Fruit fly (Drosophila melanogaster) whole organism, embryonic: Measurements from ENCODE around the gene CG9886.
A peak's percentile ranks its signal among the peaks of the same experiment; 100 is the strongest.

ENCODE experiments used
- CG10209 ChIP-seq: fragments of 200-800 bp; sonication (Bioruptor generic); optimal IDR thresholded peaks from 3 replicates; lab custom pipeline; 2017; ENCODE audit warnings: missing biosample characterization, mild to moderate bottlenecking, missing genetic modification characterization, missing genetic modification reagents
- CG13287 ChIP-seq: fragments of 200-800 bp; sonication (Bioruptor generic); IDR thresholded peaks from 2 replicates; pipeline ENCODE4 v1.3.6; 2022; ENCODE audit warnings: missing biosample characterization, missing genetic modification characterization; ENCODE audit not compliant: partially characterized antibody
- CG14667 ChIP-seq: fragments of 200-800 bp; sonication (Bioruptor generic); IDR thresholded peaks from 2 replicates; pipeline ENCODE4 v1.3.6; 2022; ENCODE audit warnings: missing biosample characterization, missing genetic modification characterization
- CG1529 ChIP-seq: fragments of 200-800 bp; sonication (Bioruptor generic); optimal IDR thresholded peaks from 3 replicates; lab custom pipeline; 2018; ENCODE audit warnings: missing biosample characterization, missing genetic modification characterization
- CG15601 ChIP-seq: fragments of 200-800 bp; sonication (Bioruptor generic); optimal IDR thresholded peaks from 3 replicates; lab custom pipeline; 2019; ENCODE audit warnings: missing biosample characterization, mild to moderate bottlenecking, missing genetic modification characterization, moderate library complexity
- CG1603 ChIP-seq: fragments of 200-800 bp; sonication (Bioruptor generic); optimal IDR thresholded peaks from 2 replicates; lab custom pipeline; 2019; ENCODE audit warnings: missing biosample characterization, mild to moderate bottlenecking, missing genetic modification characterization, moderate library complexity
- CG17186 ChIP-seq: fragments of 200-800 bp; sonication (Bioruptor generic); optimal IDR thresholded peaks from 3 replicates; lab custom pipeline; 2017; ENCODE audit warnings: missing biosample characterization, missing genetic modification reagents, missing genetic modification characterization
- CG17385 ChIP-seq: fragments of 200-800 bp; sonication (Bioruptor generic); optimal IDR thresholded peaks from 3 replicates; lab custom pipeline; 2018; ENCODE audit warnings: missing biosample characterization, mild to moderate bottlenecking, missing genetic modification characterization
- CG18011 ChIP-seq: fragments of 200-800 bp; sonication (Bioruptor generic); optimal IDR thresholded peaks from 2 replicates; lab custom pipeline; 2017; ENCODE audit warnings: missing biosample characterization, missing genetic modification characterization, mild to moderate bottlenecking, moderate library complexity, missing genotype
- CG30431 ChIP-seq: fragments of 200-800 bp; sonication (Bioruptor generic); optimal IDR thresholded peaks from 2 replicates; lab custom pipeline; 2017; ENCODE audit warnings: missing biosample characterization, missing genetic modification characterization
- CG33213 ChIP-seq: fragments of 200-800 bp; sonication (Bioruptor generic); optimal IDR thresholded peaks from 3 replicates; lab custom pipeline; 2016; ENCODE audit warnings: missing biosample characterization, missing genetic modification characterization
- CG6765 ChIP-seq: fragments of 200-800 bp; sonication (Bioruptor generic); optimal IDR thresholded peaks from 3 replicates; lab custom pipeline; 2017; ENCODE audit warnings: missing biosample characterization, mild to moderate bottlenecking, missing genetic modification characterization
- CG9797 ChIP-seq: fragments of 200-800 bp; sonication (Bioruptor generic); optimal IDR thresholded peaks from 3 replicates; lab custom pipeline; 2018; ENCODE audit warnings: missing biosample characterization, mild to moderate bottlenecking, missing genetic modification characterization
- CoRest ChIP-seq: fragments of 200-800 bp; sonication (Bioruptor generic); optimal IDR thresholded peaks from 3 replicates; lab custom pipeline; 2018; ENCODE audit warnings: missing biosample characterization, mild to moderate bottlenecking, missing genetic modification characterization, moderate library complexity
- Elba2 ChIP-seq: fragments of 200-800 bp; sonication (Bioruptor generic); optimal IDR thresholded peaks from 3 replicates; lab custom pipeline; 2016; ENCODE audit warnings: missing biosample characterization, missing genetic modification characterization
- Ets97D ChIP-seq: fragments of 200-800 bp; sonication (Bioruptor generic); optimal IDR thresholded peaks from 3 replicates; lab custom pipeline; 2016; ENCODE audit warnings: missing biosample characterization, missing genetic modification characterization
- HmgZ ChIP-seq: fragments of 200-800 bp; sonication (Bioruptor generic); optimal IDR thresholded peaks from 2 replicates; lab custom pipeline; 2018; ENCODE audit warnings: missing biosample characterization, mild to moderate bottlenecking, missing genetic modification characterization
- Lhr ChIP-seq: fragments of 200-800 bp; sonication (Bioruptor generic); optimal IDR thresholded peaks from 3 replicates; lab custom pipeline; 2017; ENCODE audit warnings: mild to moderate bottlenecking, missing biosample characterization, missing genetic modification reagents, missing genetic modification characterization
- Myb ChIP-seq: fragments of 200-800 bp; sonication (Bioruptor generic); optimal IDR thresholded peaks from 2 replicates; lab custom pipeline; 2016; ENCODE audit warnings: missing biosample characterization, missing genetic modification characterization
- NC2α ChIP-seq: fragments of 200-800 bp; sonication (Bioruptor generic); optimal IDR thresholded peaks from 2 replicates; lab custom pipeline; 2016; ENCODE audit warnings: missing biosample characterization, missing genetic modification characterization
- NC2β ChIP-seq: fragments of 200-800 bp; sonication (Bioruptor generic); optimal IDR thresholded peaks from 2 replicates; lab custom pipeline; 2016; ENCODE audit warnings: missing biosample characterization, missing genetic modification characterization
- Opbp ChIP-seq: fragments of 200-800 bp; sonication (Bioruptor generic); IDR thresholded peaks from 3 replicates; pipeline ENCODE4 v1.3.6; 2022; ENCODE audit warnings: missing biosample characterization, missing genetic modification characterization; ENCODE audit not compliant: partially characterized antibody
- PHDP ChIP-seq: fragments of 200-800 bp; sonication (Bioruptor generic); optimal IDR thresholded peaks from 3 replicates; lab custom pipeline; 2018; ENCODE audit warnings: missing biosample characterization, mild to moderate bottlenecking, missing genetic modification characterization, moderate library complexity
- Side ChIP-seq: fragments of 200-800 bp; sonication (Bioruptor generic); optimal IDR thresholded peaks from 2 replicates; lab custom pipeline; 2016; ENCODE audit warnings: missing biosample characterization, missing genetic modification characterization
- Sry-δ ChIP-seq: fragments of 200-800 bp; sonication (Bioruptor generic); optimal IDR thresholded peaks from 2 replicates; lab custom pipeline; 2016; ENCODE audit warnings: missing biosample characterization, missing genetic modification characterization
- Stat92E ChIP-seq, 3 experiments: fragments of >200 bp in 2 of 3; fragments of 200-800 bp in 1 of 3; sonication (Bioruptor generic) in 1 of 3; optimal IDR thresholded peaks; 2 replicates each; lab custom pipeline; 2017 to 2019; ENCODE audit warnings: missing biosample characterization in 3 of 3, missing genetic modification characterization in 3 of 3, mild to moderate bottlenecking in 1 of 3, moderate library complexity in 1 of 3
- Usf ChIP-seq: fragments of 200-800 bp; sonication (Bioruptor generic); optimal IDR thresholded peaks from 2 replicates; lab custom pipeline; 2017; ENCODE audit warnings: missing genotype, missing biosample characterization, missing genetic modification characterization
- Vsx1 ChIP-seq: fragments of 200-800 bp; sonication (Bioruptor generic); optimal IDR thresholded peaks from 2 replicates; lab custom pipeline; 2017; ENCODE audit warnings: missing biosample characterization, mild to moderate bottlenecking, missing genetic modification characterization, missing genetic modification reagents
- ac ChIP-seq: fragments of 200-800 bp; sonication (Bioruptor generic); optimal IDR thresholded peaks from 3 replicates; lab custom pipeline; 2017; ENCODE audit warnings: missing biosample characterization, mild to moderate bottlenecking, missing genetic modification characterization
- bbx ChIP-seq: fragments of 200-800 bp; sonication (Bioruptor generic); IDR thresholded peaks from 2 replicates; pipeline ENCODE4 v1.3.6; 2022; ENCODE audit warnings: missing biosample characterization, missing genetic modification characterization; ENCODE audit not compliant: partially characterized antibody
- bigmax ChIP-seq: fragments of 200-800 bp; sonication (Bioruptor generic); optimal IDR thresholded peaks from 2 replicates; lab custom pipeline; 2018; ENCODE audit warnings: missing biosample characterization, mild to moderate bottlenecking, missing genetic modification characterization
- cg ChIP-seq: fragments of 200-800 bp; sonication (Bioruptor generic); optimal IDR thresholded peaks from 3 replicates; lab custom pipeline; 2019; ENCODE audit warnings: missing biosample characterization, mild to moderate bottlenecking, missing genetic modification characterization, moderate library complexity
- dm ChIP-seq: fragments of 200-800 bp; sonication (Bioruptor generic); optimal IDR thresholded peaks from 3 replicates; lab custom pipeline; 2016; ENCODE audit warnings: missing biosample characterization, missing genetic modification characterization
- dpn ChIP-seq, 2 experiments: fragments of 200-800 bp; sonication (Bioruptor generic); optimal IDR thresholded peaks; 3 replicates each; lab custom pipeline; 2016; ENCODE audit warnings: missing biosample characterization in 2 of 2, missing genetic modification characterization in 2 of 2
- gsb-n ChIP-seq: fragments of 200-800 bp; sonication (Bioruptor generic); optimal IDR thresholded peaks from 3 replicates; lab custom pipeline; 2018; ENCODE audit warnings: missing biosample characterization, mild to moderate bottlenecking, missing genetic modification characterization
- kni ChIP-seq: fragments of 200-800 bp; sonication (Bioruptor generic); optimal IDR thresholded peaks from 3 replicates; lab custom pipeline; 2017; ENCODE audit warnings: mild to moderate bottlenecking, missing biosample characterization, missing genetic modification reagents, missing genetic modification characterization
- lov ChIP-seq, 2 experiments: fragments of 200-800 bp in 1 of 2; fragments of >200 bp in 1 of 2; sonication (Bioruptor generic) in 1 of 2; IDR thresholded peaks in 1 of 2; optimal IDR thresholded peaks in 1 of 2; 2 replicates in 1 of 2; 3 replicates in 1 of 2; pipeline versions ENCODE4 v1.3.6 to Lab custom; 2017 to 2022; ENCODE audit warnings: missing biosample characterization in 1 of 2, missing genetic modification characterization in 1 of 2
- luna ChIP-seq: fragments of 200-800 bp; sonication (Bioruptor generic); optimal IDR thresholded peaks from 2 replicates; lab custom pipeline; 2016; ENCODE audit warnings: missing biosample characterization, missing genetic modification characterization
- nmo ChIP-seq: fragments of 200-800 bp; sonication (Bioruptor generic); optimal IDR thresholded peaks from 2 replicates; lab custom pipeline; 2018; ENCODE audit warnings: missing biosample characterization, mild to moderate bottlenecking, missing genetic modification characterization, moderate library complexity
- peb ChIP-seq: fragments of 200-800 bp; sonication (Bioruptor generic); IDR thresholded peaks from 2 replicates; pipeline ENCODE4 v1.3.6; 2022; ENCODE audit warnings: missing biosample characterization, missing genetic modification characterization
- pzg ChIP-seq: fragments of 200-800 bp; sonication (Bioruptor generic); optimal IDR thresholded peaks from 3 replicates; lab custom pipeline; 2018; ENCODE audit warnings: missing biosample characterization, mild to moderate bottlenecking, missing genetic modification characterization, moderate library complexity
- repo ChIP-seq: fragments of 200-800 bp; sonication (Bioruptor generic); optimal IDR thresholded peaks from 2 replicates; lab custom pipeline; 2016; ENCODE audit warnings: missing biosample characterization, missing genetic modification characterization
- sd ChIP-seq: fragments of 200-800 bp; sonication (Bioruptor generic); optimal IDR thresholded peaks from 3 replicates; lab custom pipeline; 2018; ENCODE audit warnings: missing biosample characterization, mild to moderate bottlenecking, missing genetic modification characterization, moderate library complexity
- sens ChIP-seq: fragments of 200-800 bp; sonication (Bioruptor generic); peaks from one replicate; lab custom pipeline; 2016; ENCODE audit warnings: missing biosample characterization, missing genetic modification characterization
- stwl ChIP-seq: fragments of 200-800 bp; sonication (Bioruptor generic); optimal IDR thresholded peaks from 3 replicates; lab custom pipeline; 2018; ENCODE audit warnings: missing biosample characterization, mild to moderate bottlenecking, missing genetic modification characterization, moderate library complexity
- sug ChIP-seq: fragments of 200-800 bp; optimal IDR thresholded peaks from 2 replicates; lab custom pipeline; 2019; ENCODE audit warnings: missing biosample characterization, mild to moderate bottlenecking, missing genetic modification characterization, moderate library complexity
- tgo ChIP-seq: fragments of 200-800 bp; sonication (Bioruptor generic); IDR thresholded peaks from 3 replicates; pipeline ENCODE4 v1.3.6; 2022; ENCODE audit warnings: missing biosample characterization, missing genetic modification characterization
- usp ChIP-seq: fragments of >200 bp; optimal IDR thresholded peaks from 2 replicates; lab custom pipeline; 2017; ENCODE audit warnings: missing biosample characterization, missing genetic modification characterization
- vnd ChIP-seq: fragments of 200-800 bp; sonication (Bioruptor generic); IDR thresholded peaks from 3 replicates; pipeline ENCODE4 v1.3.6; 2022; ENCODE audit warnings: missing biosample characterization, missing genetic modification characterization; ENCODE audit not compliant: partially characterized antibody
- wor ChIP-seq: fragments of 200-800 bp; sonication (Bioruptor generic); IDR thresholded peaks from 2 replicates; pipeline ENCODE4 v1.3.6; 2022; ENCODE audit warnings: missing biosample characterization, missing genetic modification characterization

CG9886 gene

dm6 chr2L:2382971-2383370 lies 37.7 kb upstream of the CG9886 start, which contains the start of gene PIG-Wa (continued):
- peak; percentile 82 for TF ChIP-seq Elba2 (GFP tag; lab: Kevin White, UChicago)
- no peak for TF ChIP-seq lov (optimal IDR thresholded peaks at IDR 0.05; lab: Kevin White, UChicago)
- no peak for TF ChIP-seq lov (GFP tag; IDR thresholded peaks at IDR 0.05; lab: Robert Waterston, UW)
- TF ChIP-seq CG17385 (GFP tag; lab: Kevin White, UChicago), result no peak
- peak; percentile 18 for TF ChIP-seq CG15601 (tag; lab: Kevin White, UChicago)
- no peak for TF ChIP-seq CG10209 (GFP tag; lab: Kevin White, UChicago)
- TF ChIP-seq wor (GFP tag; lab: Robert Waterston, UW), result no peak
- peak; percentile 94 for TF ChIP-seq stwl
- no peak for TF ChIP-seq kni
- no peak for TF ChIP-seq Stat92E (GFP tag; optimal IDR thresholded peaks at IDR 0.05; lab: Kevin White, UChicago)
- TF ChIP-seq pzg (GFP tag; lab: Kevin White, UChicago), result peak; percentile 60
- TF ChIP-seq bigmax, result no peak
- peak; percentile 70; the same call in 2 of the 3 replicates for TF ChIP-seq Opbp (GFP tag; lab: Robert Waterston, UW)
- TF ChIP-seq CG9797 (GFP tag; lab: Kevin White, UChicago), result peak; percentile 19
- peak; percentile 56 for TF ChIP-seq sd
- peak; percentile 32 for TF ChIP-seq Lhr
- no peak for TF ChIP-seq peb (GFP tag; lab: Robert Waterston, UW)
- no peak for TF ChIP-seq dm (GFP tag; lab: Kevin White, UChicago)
- no peak for TF ChIP-seq usp (GFP tag; lab: Kevin White, UChicago)
- TF ChIP-seq cg (GFP tag; lab: Kevin White, UChicago), result no peak
- TF ChIP-seq Myb, result peak; percentile 86
- TF ChIP-seq CG33213 (GFP tag; lab: Kevin White, UChicago), result peak; percentile 59
- TF ChIP-seq ac (GFP tag; lab: Kevin White, UChicago), result no peak
- TF ChIP-seq bbx (GFP tag; lab: Robert Waterston, UW), result peak; percentile 38; the same call in 1 of the 2 replicates
- TF ChIP-seq dpn (GFP tag; optimal IDR thresholded peaks at IDR 0.05; lab: Kevin White, UChicago), result peak in 1 of 2 experiments; percentile 11
- TF ChIP-seq CG6765, result no peak
- TF ChIP-seq CoRest, result peak; percentile 13
- TF ChIP-seq Side (GFP tag; lab: Kevin White, UChicago), result no peak
- peak; percentile 62 for TF ChIP-seq Ets97D (GFP tag; lab: Kevin White, UChicago)
- TF ChIP-seq Usf, result no peak
- peak; percentile 98 for TF ChIP-seq CG18011
- no peak for TF ChIP-seq repo (GFP tag; lab: Kevin White, UChicago)
- peak; percentile 62 for TF ChIP-seq CG13287 (GFP tag; lab: Robert Waterston, UW)
- TF ChIP-seq CG1603 (tag; lab: Kevin White, UChicago), result peak; percentile 56
- TF ChIP-seq gsb-n (tag; lab: Kevin White, UChicago), result no peak
- TF ChIP-seq CG1529, result no peak
- TF ChIP-seq Vsx1 (GFP tag; lab: Kevin White, UChicago), result no peak
- no peak for TF ChIP-seq tgo
- no peak for TF ChIP-seq vnd (GFP tag; lab: Robert Waterston, UW)
- no peak for TF ChIP-seq CG30431 (GFP tag; lab: Kevin White, UChicago)
- no peak for TF ChIP-seq PHDP (tag; lab: Kevin White, UChicago)
- no peak for TF ChIP-seq sug
- peak; percentile 13 for TF ChIP-seq HmgZ
- no peak for TF ChIP-seq NC2α (GFP tag; lab: Kevin White, UChicago)
- TF ChIP-seq luna, result no peak
- no peak for TF ChIP-seq CG17186 (GFP tag; lab: Kevin White, UChicago)
- TF ChIP-seq Sry-δ (GFP tag; lab: Kevin White, UChicago), result peak; percentile 90
- peak; percentile 5 for TF ChIP-seq NC2β (GFP tag; lab: Kevin White, UChicago)
- TF ChIP-seq sens, result peak; percentile 63
- no peak for TF ChIP-seq CG14667 (GFP tag; lab: Robert Waterston, UW)
- TF ChIP-seq nmo (GFP tag; lab: Kevin White, UChicago), result peak; percentile 64
